Worm (Caenorhabditis elegans): ENCODE measurements around the gene srw-85.

srw-85 gene

ce11 chrV:19403619-19404018, 27.3 kb downstream of the srw-85 start:
- TF ChIP-seq him-1 (tag; optimal IDR thresholded peaks at IDR 0.05) (no peak), W03F9.2 (tag; optimal IDR thresholded peaks at IDR 0.05) (no peak), dao-5 (tag; optimal IDR thresholded peaks at IDR 0.05) (no peak)

ce11 chrV:19402855-19403254, 28.1 kb downstream of the srw-85 start, which contains the start of gene C25F9.12:
TSS of gene C25F9.12 (minus strand) at chrV:19402955.
- TF ChIP-seq dao-5 (tag; optimal IDR thresholded peaks at IDR 0.05), result no peak
- TF ChIP-seq W03F9.2 (tag; optimal IDR thresholded peaks at IDR 0.05), result no peak
- TF ChIP-seq him-1 (tag; optimal IDR thresholded peaks at IDR 0.05), result no peak

DNA sequence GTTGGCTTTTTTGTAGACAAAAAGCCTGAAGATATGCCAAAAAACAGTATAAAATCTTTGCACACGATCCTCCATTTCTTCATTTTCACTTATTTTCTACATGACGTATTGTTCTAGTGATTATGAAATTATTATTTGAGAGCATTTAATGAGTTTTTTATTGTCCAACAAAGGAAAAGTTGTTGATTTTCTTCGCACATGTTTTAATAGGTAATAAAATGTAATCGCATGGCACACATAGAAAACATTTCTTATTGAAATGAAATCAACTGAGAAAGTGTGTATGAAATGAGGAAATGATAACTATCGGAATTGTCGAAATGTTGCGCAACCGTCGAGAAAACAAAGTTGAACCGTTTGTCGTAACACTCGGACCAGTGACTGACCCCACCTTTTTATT, 29.5 kb downstream of the srw-85 start:
- TF ChIP-seq dao-5 (tag; optimal IDR thresholded peaks at IDR 0.05) (no peak), W03F9.2 (tag; optimal IDR thresholded peaks at IDR 0.05) (no peak), him-1 (tag; optimal IDR thresholded peaks at IDR 0.05) (no peak)

DNA sequence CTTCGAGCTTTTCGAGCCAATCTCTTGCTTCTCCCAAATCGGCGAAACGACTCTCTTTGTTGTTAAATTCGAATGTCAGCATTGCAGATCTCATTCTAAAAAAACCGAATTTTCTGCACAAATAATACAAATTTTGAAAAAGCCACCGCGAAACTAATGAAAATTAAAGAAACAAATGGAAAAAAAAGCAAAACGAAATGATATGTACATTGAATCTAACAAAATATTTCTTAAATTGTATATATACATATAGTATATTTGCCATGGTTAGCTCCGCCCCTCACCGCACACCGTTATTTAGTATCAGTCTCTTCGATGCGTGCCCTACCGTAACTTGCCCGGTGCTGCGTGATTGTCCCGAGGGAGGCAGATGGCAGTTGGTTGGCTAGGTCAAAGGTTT, 30.3 kb downstream of the srw-85 start, which contains the start of gene srw-86:
Gene srw-86, minus strand, starts transcription at position 101 of the 400 bp plus-strand sequence.
- TF ChIP-seq dao-5 (tag; optimal IDR thresholded peaks at IDR 0.05), result no peak
- no peak for TF ChIP-seq W03F9.2 (tag; optimal IDR thresholded peaks at IDR 0.05)
- TF ChIP-seq him-1 (tag; optimal IDR thresholded peaks at IDR 0.05), result no peak

DNA sequence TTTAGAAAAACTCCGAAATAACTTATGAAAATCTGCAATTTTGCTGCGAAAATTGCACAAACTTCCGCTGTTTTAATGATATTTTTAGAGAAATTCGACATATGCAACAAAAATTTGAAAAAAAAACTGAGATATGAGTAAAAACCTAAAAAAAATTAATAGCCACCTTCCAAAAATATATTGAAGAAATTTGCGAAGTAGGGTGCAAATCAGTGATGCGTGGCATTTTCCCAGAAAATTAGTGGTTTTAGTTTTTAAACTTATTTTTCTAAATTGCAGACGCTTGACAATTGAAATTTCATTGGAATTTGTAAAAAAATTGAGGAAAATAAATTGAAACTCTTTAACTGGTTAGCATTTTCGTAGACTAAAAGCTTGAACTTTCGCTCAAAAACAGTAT, 32.1 kb downstream of the srw-85 start, which contains the start of gene C25F9.13:
Gene C25F9.13, minus strand, starts transcription at position 101 of the 400 bp plus-strand sequence.
- TF ChIP-seq W03F9.2 (tag; optimal IDR thresholded peaks at IDR 0.05), result no peak
- no peak for TF ChIP-seq him-1 (tag; optimal IDR thresholded peaks at IDR 0.05)
- no peak for TF ChIP-seq dao-5 (tag; optimal IDR thresholded peaks at IDR 0.05)

DNA sequence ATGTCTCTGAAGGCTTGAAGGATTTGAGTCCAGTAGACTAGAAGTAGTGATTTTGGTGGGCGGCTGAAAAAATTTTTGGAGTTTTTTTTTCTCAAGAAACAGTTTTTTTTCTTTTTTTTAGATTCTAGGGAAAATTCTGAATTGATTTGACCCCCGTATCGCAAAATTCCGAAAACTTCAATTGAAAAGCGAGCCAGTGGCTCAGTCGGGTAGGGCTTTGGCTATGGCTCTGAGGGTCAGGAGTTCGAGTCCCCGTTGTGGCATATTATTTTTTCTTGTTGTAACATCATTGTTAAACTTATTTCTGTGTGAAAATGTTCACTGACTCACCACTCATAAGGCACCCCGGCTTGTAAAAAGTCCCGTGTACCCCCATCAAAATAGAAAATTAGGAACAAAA, 32.5 kb downstream of the srw-85 start:
- no peak for TF ChIP-seq W03F9.2 (tag; optimal IDR thresholded peaks at IDR 0.05)
- no peak for TF ChIP-seq dao-5 (tag; optimal IDR thresholded peaks at IDR 0.05)
- no peak for TF ChIP-seq him-1 (tag; optimal IDR thresholded peaks at IDR 0.05)

- TF ChIP-seq dao-5 (tag; optimal IDR thresholded peaks at IDR 0.05) (no peak), him-1 (tag; optimal IDR thresholded peaks at IDR 0.05) (no peak), W03F9.2 (tag; optimal IDR thresholded peaks at IDR 0.05) (no peak)
These were observed 34.2 kb downstream of the srw-85 start for ce11 chrV:19396576-19397313.

ce11 chrV:19394750-19395149, 36.2 kb downstream of the srw-85 start, which contains the start of gene C25F9.8:
TSS of gene C25F9.8 (plus strand) at chrV:19395050.
- no peak for TF ChIP-seq dao-5 (tag; optimal IDR thresholded peaks at IDR 0.05)
- TF ChIP-seq W03F9.2 (tag; optimal IDR thresholded peaks at IDR 0.05), result no peak
- TF ChIP-seq him-1 (tag; optimal IDR thresholded peaks at IDR 0.05), result no peak

DNA sequence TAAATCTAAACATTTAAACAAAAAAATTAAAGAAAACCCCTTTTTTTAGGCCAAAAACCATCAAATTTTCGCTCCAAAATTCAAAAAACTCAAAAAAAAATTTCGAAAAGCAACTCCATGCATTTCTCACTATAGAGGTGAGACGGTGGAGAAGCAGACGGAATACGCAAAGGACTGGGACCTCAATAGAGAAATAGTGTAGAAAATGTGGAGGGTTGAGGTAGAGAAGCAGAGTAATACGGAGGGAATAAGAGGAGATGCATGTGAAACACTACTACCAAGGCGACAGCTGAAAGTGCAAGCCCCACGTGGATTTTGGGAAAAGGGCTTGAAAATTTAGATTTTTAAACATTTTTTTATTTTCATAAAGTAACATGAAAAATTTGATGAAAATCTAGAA, 39.7 kb downstream of the srw-85 start:
- TF ChIP-seq dao-5 (tag; optimal IDR thresholded peaks at IDR 0.05) (no peak), him-1 (tag; optimal IDR thresholded peaks at IDR 0.05) (no peak), W03F9.2 (tag; optimal IDR thresholded peaks at IDR 0.05) (no peak)

DNA sequence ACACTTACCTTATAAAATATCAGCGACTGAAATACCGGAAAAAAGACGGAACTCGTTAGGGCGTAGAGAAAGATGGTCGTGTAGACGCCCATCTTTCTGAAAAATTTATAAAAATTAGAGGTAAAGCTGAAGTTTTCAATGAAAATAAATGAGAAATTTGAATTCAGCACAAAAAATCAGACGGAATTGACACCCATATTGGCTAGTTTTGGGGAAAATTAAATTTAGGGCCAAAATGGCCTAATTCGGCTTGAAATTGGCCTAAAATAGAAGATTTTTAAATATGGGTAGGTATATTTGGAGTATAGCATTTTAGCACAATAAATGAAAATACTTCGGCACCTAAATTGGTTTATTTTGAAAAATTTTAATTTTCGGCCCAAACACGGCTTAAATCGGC, 40.9 kb downstream of the srw-85 start, which contains the start of gene slcr-46.2:
Gene slcr-46.2, minus strand, starts transcription at position 101 of the 400 bp plus-strand sequence.
- no peak for TF ChIP-seq him-1 (tag; optimal IDR thresholded peaks at IDR 0.05)
- TF ChIP-seq W03F9.2 (tag; optimal IDR thresholded peaks at IDR 0.05), result no peak
- TF ChIP-seq dao-5 (tag; optimal IDR thresholded peaks at IDR 0.05), result no peak

DNA sequence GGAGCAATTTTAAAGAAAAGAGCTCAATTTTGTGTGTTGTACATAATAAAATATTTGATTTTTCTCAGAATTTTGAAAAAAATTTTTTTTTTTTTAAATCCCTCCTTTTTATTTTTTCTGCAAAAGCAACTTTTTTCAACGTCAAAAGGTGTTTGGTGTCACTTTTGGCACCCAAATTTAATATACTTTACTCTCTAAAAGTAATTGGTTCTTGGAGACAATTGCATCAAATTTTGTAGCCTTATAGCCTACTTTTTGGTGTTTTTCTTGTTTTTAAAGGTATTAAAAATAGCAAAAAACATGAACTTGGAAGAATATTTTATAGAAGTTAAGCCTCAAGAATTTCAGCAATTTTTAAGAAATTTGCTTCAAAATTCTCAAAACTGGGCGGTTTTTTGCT, 50.0 kb downstream of the srw-85 start, which contains the start of gene srw-84:
Gene srw-84, plus strand, starts transcription at position 301 of the 400 bp plus-strand sequence.
- TF ChIP-seq W03F9.2 (tag; optimal IDR thresholded peaks at IDR 0.05), result no peak
- TF ChIP-seq him-1 (tag; optimal IDR thresholded peaks at IDR 0.05), result no peak
- TF ChIP-seq dao-5 (tag; optimal IDR thresholded peaks at IDR 0.05), result no peak
